Worm (Caenorhabditis elegans) whole organism, L1 larva: ENCODE data around the gene chil-14.

ENCODE experiments used
- egl-13 ChIP-seq: sonication (generic microtip); optimal IDR thresholded peaks from 2 replicates; lab custom pipeline; 2016; ENCODE audit warnings: missing genotype, missing genetic modification reagents, missing genetic modification characterization, missing compliant biosample characterization
- fos-1 ChIP-seq: fragments of 150-350 bp; optimal IDR thresholded peaks from 2 replicates; lab custom pipeline; 2014; ENCODE audit warnings: missing biosample characterization, missing genetic modification characterization
- nhr-237 ChIP-seq: fragments of 150-350 bp; optimal IDR thresholded peaks from 2 replicates; lab custom pipeline; 2014; ENCODE audit warnings: missing biosample characterization, missing genetic modification characterization
- skn-1 ChIP-seq: fragments of 150-350 bp; optimal IDR thresholded peaks from 2 replicates; lab custom pipeline; 2014; ENCODE audit warnings: missing biosample characterization, missing genetic modification characterization
- xbp-1 ChIP-seq: sonication (generic microtip); optimal IDR thresholded peaks from 2 replicates; lab custom pipeline; 2016; ENCODE audit warnings: missing genetic modification characterization, missing compliant biosample characterization
- zip-4 ChIP-seq: fragments of 200-800 bp; sonication (Bioruptor generic); optimal IDR thresholded peaks from 2 replicates; lab custom pipeline; 2018; ENCODE audit warnings: mild to moderate bottlenecking, missing genetic modification characterization, moderate library complexity, missing compliant biosample characterization
- ztf-4 ChIP-seq: fragments of 150-350 bp; optimal IDR thresholded peaks from 2 replicates; lab custom pipeline; 2014; ENCODE audit warnings: missing biosample characterization, missing genetic modification characterization

DNA sequence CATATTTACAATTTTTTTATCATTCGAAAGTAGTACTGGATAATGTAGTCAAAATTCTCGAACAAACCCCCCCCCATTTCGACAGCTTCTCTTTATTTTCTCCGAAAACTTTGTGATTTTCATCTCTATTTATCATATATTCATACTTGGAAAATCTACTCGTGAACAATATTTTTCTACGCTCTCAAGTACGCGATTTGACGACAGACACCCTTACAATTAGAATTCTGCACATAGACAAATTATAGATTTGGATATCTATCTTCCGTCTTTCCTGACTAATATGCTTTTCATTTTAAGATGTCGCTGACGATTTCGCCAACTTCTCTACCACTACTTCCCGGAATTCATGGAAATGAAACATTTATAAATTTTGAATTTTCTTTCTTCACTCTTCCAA, 51.1 kb downstream of the chil-14 start, which contains the start of gene sru-28:
- TF ChIP-seq nhr-237 (tag; lab: Kevin White, UChicago) (no peak), xbp-1 (tag; lab: Kevin White, UChicago) (no peak), skn-1 (no peak), ztf-4 (tag; lab: Kevin White, UChicago) (no peak), fos-1 (tag; lab: Kevin White, UChicago) (no peak), egl-13 (no peak), zip-4 (GFP tag; lab: Kevin White, UChicago) (no peak)
